Worm (Caenorhabditis elegans) whole organism, L2 larva: ENCODE data around the gene F01F1.14.

Experiments
- C34F6.9 ChIP-seq: fragments of 150-350 bp; optimal IDR thresholded peaks from 2 replicates; lab custom pipeline; 2014; ENCODE audit warnings: missing biosample characterization, missing genetic modification characterization
- ZK546.5 ChIP-seq: sonication (generic microtip); optimal IDR thresholded peaks from 2 replicates; lab custom pipeline; 2017; ENCODE audit warnings: missing biosample characterization, missing genetic modification characterization
- ama-1 ChIP-seq: fragments of 150-350 bp; optimal IDR thresholded peaks from 2 replicates; lab custom pipeline; 2018; ENCODE audit warnings: inconsistent platforms
- blmp-1 ChIP-seq: sonication (generic microtip); optimal IDR thresholded peaks from 2 replicates; lab custom pipeline; 2017; ENCODE audit warnings: missing genetic modification characterization, mild to moderate bottlenecking, missing compliant biosample characterization, antibody characterized with exemption, moderate library complexity; ENCODE audit not compliant: insufficient read depth
- ceh-82 ChIP-seq: fragments of 150-350 bp; optimal IDR thresholded peaks from 2 replicates; lab custom pipeline; 2014; ENCODE audit warnings: missing biosample characterization, missing genetic modification characterization
- nhr-11 ChIP-seq: fragments of 150-350 bp; optimal IDR thresholded peaks from 2 replicates; lab custom pipeline; 2014; ENCODE audit warnings: missing biosample characterization, missing genetic modification characterization
- nhr-25 ChIP-seq: fragments of 150-350 bp; sonication (generic microtip); optimal IDR thresholded peaks from 3 replicates; lab custom pipeline; 2014; ENCODE audit warnings: missing biosample characterization, missing genetic modification characterization
- snpc-4 ChIP-seq: fragments of 150-350 bp; optimal IDR thresholded peaks from 2 replicates; lab custom pipeline; 2014; ENCODE audit warnings: missing biosample characterization, missing genetic modification characterization
- ztf-4 ChIP-seq: fragments of 150-350 bp; optimal IDR thresholded peaks from 2 replicates; lab custom pipeline; 2014; ENCODE audit warnings: missing biosample characterization, missing genetic modification characterization

DNA sequence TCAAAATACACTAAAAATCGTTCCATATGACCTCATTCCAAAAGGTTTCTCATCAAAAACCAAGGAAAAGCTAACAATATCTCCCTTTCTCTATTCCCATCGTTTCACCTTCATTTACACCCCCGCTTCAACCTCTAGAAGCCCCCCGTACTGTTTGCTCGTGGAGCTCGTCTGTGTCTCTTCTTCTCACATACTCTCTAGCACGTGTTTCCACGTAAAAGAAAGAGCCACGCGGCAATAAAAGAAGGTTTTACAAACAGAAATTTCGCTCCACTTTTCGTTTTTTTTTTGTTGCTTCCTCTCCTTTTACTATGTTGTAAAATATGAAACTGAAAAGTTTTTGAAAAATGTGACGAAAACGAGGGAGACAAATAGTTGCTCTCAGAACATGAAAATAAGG lies 10.2 kb upstream of the F01F1.14 start:
- no peak for TF ChIP-seq C34F6.9
- no peak for TF ChIP-seq ama-1 (lab: Kevin White, UChicago)
- TF ChIP-seq blmp-1 (tag; lab: Kevin White, UChicago): no peak
- no peak for TF ChIP-seq ztf-4 (tag; lab: Kevin White, UChicago)
- TF ChIP-seq ZK546.5 (tag; lab: Kevin White, UChicago): no peak
- TF ChIP-seq snpc-4: no peak
- no peak for TF ChIP-seq nhr-11
- TF ChIP-seq nhr-25: no peak
- no peak for TF ChIP-seq ceh-82
